Worm (Caenorhabditis elegans) whole organism, early embryonic: ENCODE measurements around the gene F22B3.5.

ENCODE experiments used
- B0310.2 ChIP-seq: sonication (generic microtip); optimal IDR thresholded peaks from 2 replicates; lab custom pipeline; 2016; ENCODE audit warnings: mild to moderate bottlenecking, missing genetic modification characterization, missing compliant biosample characterization
- aly-1 ChIP-seq: sonication (generic microtip); optimal IDR thresholded peaks from 2 replicates; lab custom pipeline; 2016; ENCODE audit warnings: missing genetic modification characterization, missing compliant biosample characterization
- ama-1 ChIP-seq: fragments of 150-350 bp; optimal IDR thresholded peaks from 2 replicates; lab custom pipeline; 2014
- ets-7 ChIP-seq: sonication (generic microtip); optimal IDR thresholded peaks from 2 replicates; lab custom pipeline; 2016; ENCODE audit warnings: missing genotype, missing genetic modification characterization, missing compliant biosample characterization
- flt-1 ChIP-seq: fragments of 200-800 bp; sonication (Bioruptor generic); IDR thresholded peaks from 2 replicates; pipeline ENCODE4 v1.3.6; 2022; ENCODE audit warnings: missing genetic modification characterization, missing compliant biosample characterization
- hmbx-1 ChIP-seq: sonication (generic microtip); optimal IDR thresholded peaks from 2 replicates; lab custom pipeline; 2016; ENCODE audit warnings: mild to moderate bottlenecking, missing genetic modification characterization, missing compliant biosample characterization
- tra-4 ChIP-seq: sonication (generic microtip); optimal IDR thresholded peaks from 2 replicates; lab custom pipeline; 2017; ENCODE audit warnings: missing genetic modification characterization, missing compliant biosample characterization

ce11 chrIV:11377439-11377838 lies 39.2 kb downstream of the F22B3.5 start:
- no peak for TF ChIP-seq ama-1 (lab: Kevin White, UChicago)
- TF ChIP-seq aly-1 (tag; lab: Kevin White, UChicago), result no peak
- TF ChIP-seq hmbx-1 (tag; lab: Kevin White, UChicago), result no peak
- TF ChIP-seq tra-4 (tag; lab: Kevin White, UChicago), result no peak
- TF ChIP-seq B0310.2, result no peak
- TF ChIP-seq ets-7, result no peak
- TF ChIP-seq flt-1 (GFP tag; lab: Robert Waterston, UW), result no peak
